Worm (Caenorhabditis elegans): Measurements from ENCODE around the gene parn-1.

DNA sequence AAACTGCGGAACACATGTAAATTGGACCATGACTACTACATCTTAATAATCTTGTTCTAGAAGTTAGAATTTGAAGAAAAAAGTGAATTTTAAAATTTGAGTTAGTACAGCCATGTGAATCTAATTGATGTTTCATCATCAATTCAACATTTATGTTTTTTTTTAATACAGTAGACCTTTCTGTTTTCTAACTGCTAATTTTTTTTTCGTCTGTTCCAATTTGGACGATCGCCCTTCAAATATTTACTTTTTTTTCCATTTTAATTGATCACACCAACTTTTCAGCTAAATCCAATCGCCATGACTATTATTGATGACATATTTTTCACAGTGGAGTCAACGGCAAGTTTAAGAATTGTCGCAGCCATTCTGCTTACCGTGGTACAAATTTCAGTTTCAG lies 24.4 kb downstream of the parn-1 start, which contains the start of gene srx-116:
- no peak for TF ChIP-seq dao-5 (tag; optimal IDR thresholded peaks at IDR 0.05)
- no peak for TF ChIP-seq him-1 (tag; optimal IDR thresholded peaks at IDR 0.05)
- TF ChIP-seq W03F9.2 (tag; optimal IDR thresholded peaks at IDR 0.05): no peak
